Fruit fly (Drosophila melanogaster): Measurements from ENCODE around the gene fon.

fon gene

DNA sequence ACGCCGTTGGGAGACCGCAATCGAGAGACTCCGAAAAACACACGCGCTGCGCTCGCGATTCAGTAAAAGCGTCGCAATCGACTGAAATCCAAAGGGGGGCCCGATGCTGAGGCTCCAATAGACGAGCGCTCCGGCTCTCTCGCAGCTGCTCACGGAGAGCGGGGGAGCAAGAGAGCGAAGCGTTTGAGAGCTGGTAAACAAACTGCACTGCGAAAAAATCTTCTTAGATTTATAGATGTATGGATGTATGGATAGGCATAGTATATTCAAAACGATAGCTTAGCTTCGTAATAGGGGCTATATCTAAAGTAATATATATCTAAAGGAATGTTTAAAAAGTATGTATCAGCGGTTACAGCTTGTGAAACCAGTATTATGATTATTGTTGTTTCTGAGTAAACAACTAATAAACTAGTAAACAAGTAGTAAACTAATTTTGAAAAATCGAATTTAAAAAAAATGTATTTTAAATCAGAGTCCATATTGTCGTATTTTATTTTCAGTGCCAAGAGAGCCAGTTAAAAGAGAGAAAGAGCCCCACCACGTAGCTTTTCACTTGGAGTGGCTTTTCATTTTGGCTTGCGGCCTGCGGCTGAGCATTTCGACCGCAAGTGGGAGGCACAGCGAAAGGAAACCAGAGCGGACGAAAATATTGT, 37.6 kb upstream of the fon start, which contains the start of the genes Alp12 and CG13085 (continued):
- TF ChIP-seq CG17829 (tag; optimal IDR thresholded peaks at IDR 0.05) (peak; percentile 98), CG32772 (GFP tag; IDR thresholded peaks at IDR 0.05) (peak; percentile 95), sens-2 (GFP tag; IDR thresholded peaks at IDR 0.05) (peak; percentile 77), fd3F (GFP tag; optimal IDR thresholded peaks at IDR 0.05) (peak; percentile 97), CG2678 (tag; optimal IDR thresholded peaks at IDR 0.05) (peak; percentile 99), CG4360 (GFP tag; IDR thresholded peaks at IDR 0.05) (peak; percentile 60), CG11247 (GFP tag; IDR thresholded peaks at IDR 0.05) (peak; percentile 92), CG17802 (tag; optimal IDR thresholded peaks at IDR 0.05) (peak; percentile 82), cato (GFP tag; optimal IDR thresholded peaks at IDR 0.05; ENCODE audit: borderline replicate concordance) (peak; percentile 94), CG12942 (GFP tag; optimal IDR thresholded peaks at IDR 0.05) (peak; percentile 95), H2.0 (GFP tag; IDR thresholded peaks at IDR 0.05) (peak; percentile 95), pita (GFP tag; optimal IDR thresholded peaks at IDR 0.05) (no peak), B-H1 (GFP tag; IDR thresholded peaks at IDR 0.05) (peak; percentile 91), CG10274 (GFP tag; optimal IDR thresholded peaks at IDR 0.05) (peak; percentile 89), CG6765 (GFP tag; optimal IDR thresholded peaks at IDR 0.05) (peak; percentile 99), MESR4 (GFP tag; optimal IDR thresholded peaks at IDR 0.05) (peak; percentile 39), CG1602 (GFP tag; optimal IDR thresholded peaks at IDR 0.05) (peak; percentile 97), HLHmδ (GFP tag; optimal IDR thresholded peaks at IDR 0.05) (peak; percentile 66), CG15011 (GFP tag; optimal IDR thresholded peaks at IDR 0.05) (peak; percentile 99), unc-4 (GFP tag; IDR thresholded peaks at IDR 0.05; ENCODE audit: partially characterized antibody) (peak; percentile 44; the same call in 1 of the 2 replicates), NFAT (GFP tag; IDR thresholded peaks at IDR 0.05) (peak; percentile 92), gfzf (GFP tag; optimal IDR thresholded peaks at IDR 0.05) (peak; percentile 0), CG9817 (tag; optimal IDR thresholded peaks at IDR 0.05) (peak; percentile 97), CG31441 (GFP tag; IDR thresholded peaks at IDR 0.05) (peak; percentile 96), cwo (GFP tag; optimal IDR thresholded peaks at IDR 0.05) (peak; percentile 97), repo (GFP tag; optimal IDR thresholded peaks at IDR 0.05) (peak; percentile 85), CG13894 (tag; optimal IDR thresholded peaks at IDR 0.05) (peak; percentile 97), Hand (GFP tag; optimal IDR thresholded peaks at IDR 0.05) (peak; percentile 99), hkb (optimal IDR thresholded peaks at IDR 0.05) (no peak), hkb (GFP tag; IDR thresholded peaks at IDR 0.05) (peak; percentile 97), h (optimal IDR thresholded peaks at IDR 0.05) (no peak), Fer1 (GFP tag; optimal IDR thresholded peaks at IDR 0.05) (peak; percentile 99), fd96Cb (tag; optimal IDR thresholded peaks at IDR 0.05) (peak; percentile 97), CG7372 (GFP tag; IDR thresholded peaks at IDR 0.05) (peak; percentile 97), CG12391 (tag; optimal IDR thresholded peaks at IDR 0.05) (peak; percentile 99), scrt (GFP tag; optimal IDR thresholded peaks at IDR 0.05) (peak; percentile 96), CG5953 (GFP tag; IDR thresholded peaks at IDR 0.05) (peak; percentile 88), mld (GFP tag; IDR thresholded peaks at IDR 0.05; ENCODE audit: partially characterized antibody) (0 out of 3 replicates have a peak, but pooled peaks have one; percentile 53), CG7786 (GFP tag; optimal IDR thresholded peaks at IDR 0.05) (peak; percentile 92), CG14441 (GFP tag; IDR thresholded peaks at IDR 0.05) (peak; percentile 96), CG12659 (GFP tag; optimal IDR thresholded peaks at IDR 0.05) (peak; percentile 100), CG8359 (GFP tag; optimal IDR thresholded peaks at IDR 0.05; ENCODE audit: borderline replicate concordance) (peak; percentile 92), NC2β (GFP tag; optimal IDR thresholded peaks at IDR 0.05) (peak; percentile 91), knrl (GFP tag; IDR thresholded peaks at IDR 0.05; ENCODE audit: partially characterized antibody) (no peak), CG2712 (tag; optimal IDR thresholded peaks at IDR 0.05) (peak; percentile 99), Atf6 (GFP tag; IDR thresholded peaks at IDR 0.05) (peak; percentile 98), bowl (GFP tag; IDR thresholded peaks at IDR 0.05) (peak; percentile 86), CoRest (tag; optimal IDR thresholded peaks at IDR 0.05) (peak; percentile 99), CG4282 (GFP tag; optimal IDR thresholded peaks at IDR 0.05) (peak; percentile 70)
